Fruit fly (Drosophila melanogaster) whole organism, pupa: ENCODE data around the gene Capa.

ENCODE experiments used
- CG15710 ChIP-seq: fragments of 200-800 bp; sonication (Bioruptor generic); optimal IDR thresholded peaks from 2 replicates; lab custom pipeline; 2018; ENCODE audit warnings: missing biosample characterization, mild to moderate bottlenecking, missing genetic modification characterization, moderate library complexity
- CG34367 ChIP-seq: fragments of 200-800 bp; sonication (Bioruptor generic); optimal IDR thresholded peaks from 2 replicates; lab custom pipeline; 2018; ENCODE audit warnings: missing biosample characterization, mild to moderate bottlenecking, missing genetic modification characterization
- CG8159 ChIP-seq: fragments of 200-800 bp; sonication (Bioruptor generic); optimal IDR thresholded peaks from 3 replicates; lab custom pipeline; 2018; ENCODE audit warnings: missing biosample characterization, mild to moderate bottlenecking, missing genetic modification characterization, moderate library complexity
- CG9948 ChIP-seq: fragments of 200-800 bp; sonication (Bioruptor generic); optimal IDR thresholded peaks from 2 replicates; lab custom pipeline; 2018; ENCODE audit warnings: missing biosample characterization, mild to moderate bottlenecking, missing genetic modification characterization, moderate library complexity
- D1 ChIP-seq: fragments of 200-800 bp; sonication (Bioruptor generic); optimal IDR thresholded peaks from 2 replicates; lab custom pipeline; 2018; ENCODE audit warnings: missing biosample characterization, mild to moderate bottlenecking, missing genetic modification characterization, moderate library complexity
- Pif1A ChIP-seq: fragments of 200-800 bp; sonication (Bioruptor generic); optimal IDR thresholded peaks from 3 replicates; lab custom pipeline; 2016; ENCODE audit warnings: missing biosample characterization, missing genetic modification characterization
- Pif1B ChIP-seq: fragments of 200-800 bp; sonication (Bioruptor generic); optimal IDR thresholded peaks from 3 replicates; lab custom pipeline; 2016; ENCODE audit warnings: missing biosample characterization, missing genetic modification characterization
- gl ChIP-seq: fragments of 200-800 bp; sonication (Bioruptor generic); optimal IDR thresholded peaks from 2 replicates; lab custom pipeline; 2018; ENCODE audit warnings: missing biosample characterization, mild to moderate bottlenecking, missing genetic modification characterization

DNA sequence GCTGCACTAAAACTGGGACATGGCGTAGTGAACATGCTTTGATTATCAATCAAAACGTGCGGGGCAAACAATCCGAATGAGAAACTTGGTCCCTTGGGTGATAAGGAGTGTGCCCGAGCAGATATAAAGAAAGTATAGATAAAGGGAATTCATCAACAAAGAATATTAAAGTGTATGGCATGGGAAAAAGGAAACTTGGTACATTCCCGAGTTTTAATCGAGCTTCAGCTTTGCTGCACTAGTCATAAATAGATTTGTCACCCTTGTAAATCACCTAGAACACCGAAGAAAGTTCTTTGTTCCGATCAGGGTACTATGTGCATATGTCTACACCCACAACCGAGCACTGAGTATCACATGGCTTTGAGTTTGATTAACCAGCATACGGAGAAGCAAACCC is 46.7 kb downstream of the Capa start:
- TF ChIP-seq CG9948 (tag; lab: Kevin White, UChicago): no peak
- no peak for TF ChIP-seq CG34367
- TF ChIP-seq Pif1A: no peak
- no peak for TF ChIP-seq D1 (tag; lab: Kevin White, UChicago)
- no peak for TF ChIP-seq CG8159 (tag; lab: Kevin White, UChicago)
- no peak for TF ChIP-seq gl (tag; lab: Kevin White, UChicago)
- TF ChIP-seq Pif1B (GFP tag; lab: Kevin White, UChicago): no peak
- no peak for TF ChIP-seq CG15710 (tag; lab: Kevin White, UChicago)
